Fruit fly (Drosophila melanogaster) whole organism, wandering third instar larva: Measurements from ENCODE around the gene Dhrs4.
A peak's percentile ranks its signal among the peaks of the same experiment; 100 is the strongest.

Experiments used
- Abd-B ChIP-seq: fragments of >200 bp; optimal IDR thresholded peaks from 2 replicates; lab custom pipeline; 2017; ENCODE audit warnings: missing biosample characterization, missing genetic modification characterization
- Dif ChIP-seq: fragments of 200-275, 200-300 bp; sonication (Bioruptor generic); optimal IDR thresholded peaks from 2 replicates; lab custom pipeline; 2018; ENCODE audit warnings: missing biosample characterization, missing genetic modification characterization; ENCODE audit not compliant: partially characterized antibody
- GATAd ChIP-seq: sonication (Bioruptor generic); optimal IDR thresholded peaks from 2 replicates; lab custom pipeline; 2016; ENCODE audit warnings: missing biosample characterization, missing genetic modification characterization
- Hnf4 ChIP-seq: fragments of 200-800 bp; sonication (Bioruptor generic); optimal IDR thresholded peaks from 2 replicates; lab custom pipeline; 2016; ENCODE audit warnings: missing biosample characterization, mild to moderate bottlenecking, missing genetic modification characterization
- N ChIP-seq: fragments of >200 bp; optimal IDR thresholded peaks from 2 replicates; lab custom pipeline; 2018; ENCODE audit warnings: missing biosample characterization, missing external identifiers, missing genetic modification characterization
- OdsH ChIP-seq: fragments of 200-800 bp; sonication (Bioruptor generic); optimal IDR thresholded peaks from 2 replicates; lab custom pipeline; 2016; ENCODE audit warnings: missing biosample characterization, mild to moderate bottlenecking, missing genetic modification characterization
- Sp1 ChIP-seq: fragments of 200-800 bp; sonication (Bioruptor generic); optimal IDR thresholded peaks from 3 replicates; lab custom pipeline; 2019; ENCODE audit warnings: missing biosample characterization, mild to moderate bottlenecking, missing genetic modification characterization, moderate library complexity
- ey ChIP-seq: fragments of 200-800 bp; sonication (Bioruptor generic); optimal IDR thresholded peaks from 2 replicates; lab custom pipeline; 2016; ENCODE audit warnings: missing biosample characterization, missing genetic modification characterization
- jim ChIP-seq: fragments of 175-275, 200-325 bp; sonication (Bioruptor generic); optimal IDR thresholded peaks from 2 replicates; lab custom pipeline; 2016; ENCODE audit warnings: missing biosample characterization, mild to moderate bottlenecking, missing genetic modification characterization
- psq ChIP-seq: fragments of 200-800 bp; sonication (Bioruptor generic); optimal IDR thresholded peaks from 3 replicates; lab custom pipeline; 2017; ENCODE audit warnings: missing biosample characterization, mild to moderate bottlenecking, missing genetic modification characterization, moderate library complexity
- rgr ChIP-seq: fragments of 200-800 bp; sonication (Bioruptor generic); optimal IDR thresholded peaks from 3 replicates; lab custom pipeline; 2016; ENCODE audit warnings: missing biosample characterization, mild to moderate bottlenecking, missing genetic modification characterization
- sage ChIP-seq: fragments of 200-800 bp; sonication (Bioruptor generic); optimal IDR thresholded peaks from 2 replicates; lab custom pipeline; 2016; ENCODE audit warnings: missing biosample characterization, mild to moderate bottlenecking, missing genetic modification characterization
- woc ChIP-seq: sonication (Bioruptor generic); optimal IDR thresholded peaks from 2 replicates; lab custom pipeline; 2016; ENCODE audit warnings: missing biosample characterization, mild to moderate bottlenecking, missing genetic modification characterization

DNA sequence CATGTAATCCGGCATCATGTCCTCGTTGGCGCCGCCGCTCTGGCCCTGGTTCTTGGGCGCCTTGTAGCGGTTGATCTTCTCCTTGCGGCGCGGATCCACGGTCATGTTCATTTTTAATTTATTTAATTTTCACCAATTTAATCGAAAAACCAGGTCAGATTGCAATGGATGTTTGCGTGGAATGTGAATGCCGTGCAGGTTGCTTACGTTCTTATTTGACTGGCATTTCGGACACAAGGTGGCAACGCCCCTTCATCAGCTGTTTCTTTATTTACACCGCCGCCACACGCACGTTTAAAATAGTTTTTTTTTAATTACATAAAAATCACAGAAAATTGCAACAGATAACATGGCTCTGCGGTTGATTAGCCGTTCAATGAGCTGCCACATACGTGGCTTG is 5.3 kb downstream of the Dhrs4 start, which contains the start of the genes CG10674 and CG4611:
- TF ChIP-seq woc (GFP tag; lab: Kevin White, UChicago) (no peak), Abd-B (GFP tag; lab: Kevin White, UChicago) (no peak), psq (GFP tag; lab: Kevin White, UChicago) (no peak), Sp1 (GFP tag; lab: Kevin White, UChicago) (no peak), rgr (GFP tag; lab: Kevin White, UChicago) (no peak), Hnf4 (GFP tag; lab: Kevin White, UChicago) (peak; percentile 13), Dif (GFP tag; lab: Kevin White, UChicago) (no peak), jim (GFP tag; lab: Kevin White, UChicago) (no peak), OdsH (GFP tag; lab: Kevin White, UChicago) (no peak), ey (GFP tag; lab: Kevin White, UChicago) (no peak), sage (GFP tag; lab: Kevin White, UChicago) (no peak), N (no peak), GATAd (GFP tag; lab: Kevin White, UChicago) (no peak)
